Fruit fly (Drosophila melanogaster): ENCODE data around the gene Tnpo.

- TF ChIP-seq ttk (optimal IDR thresholded peaks at IDR 0.05): no peak
- TF ChIP-seq Myc (optimal IDR thresholded peaks at IDR 0.05): no peak
- no peak for TF ChIP-seq h (optimal IDR thresholded peaks at IDR 0.05)
These were observed 23.9 kb downstream of the Tnpo start for dm6 chr3L:6217212-6217611.
